Worm (Caenorhabditis elegans) whole organism, mixed stage, embryonic: ENCODE results near the gene faxc-1.

Experiments used
- blmp-1 ChIP-seq: fragments of 150-350 bp; optimal IDR thresholded peaks from 2 replicates; lab custom pipeline; 2014; ENCODE audit warnings: missing biosample characterization, missing genetic modification characterization
- elt-3 ChIP-seq: fragments of 150-350 bp; optimal IDR thresholded peaks from 2 replicates; lab custom pipeline; 2014; ENCODE audit warnings: missing biosample characterization, missing genetic modification characterization
- mls-2 ChIP-seq: sonication (generic microtip); optimal IDR thresholded peaks from 2 replicates; lab custom pipeline; 2016; ENCODE audit warnings: mild to moderate bottlenecking, missing genetic modification characterization, moderate library complexity, missing compliant biosample characterization
- nhr-237 ChIP-seq: fragments of 150-350 bp; optimal IDR thresholded peaks from 2 replicates; lab custom pipeline; 2014; ENCODE audit warnings: missing biosample characterization, missing genetic modification characterization
- nhr-28 ChIP-seq: fragments of 150-350 bp; optimal IDR thresholded peaks from 2 replicates; lab custom pipeline; 2014; ENCODE audit warnings: missing biosample characterization, missing genetic modification characterization

ce11 chrII:12300680-12301079 is 36.7 kb downstream of the faxc-1 start:
- TF ChIP-seq nhr-28 (tag; lab: Kevin White, UChicago) (no peak), mls-2 (tag; lab: Kevin White, UChicago) (no peak), elt-3 (no peak), nhr-237 (tag; lab: Kevin White, UChicago) (no peak), blmp-1 (tag; lab: Kevin White, UChicago) (no peak)
